Worm (Caenorhabditis elegans) whole organism, mixed stage, embryonic: ENCODE results near the gene D1086.1.
"Not testable (repeated sequence)": the region's sequence is repeated elsewhere in the genome, so short reads cannot be mapped to it uniquely, and the experiment has no call there.

ENCODE experiments used
- nhr-12 ChIP-seq: fragments of 150-350 bp; optimal IDR thresholded peaks from 2 replicates; lab custom pipeline; 2014; ENCODE audit warnings: missing biosample characterization, missing genetic modification characterization
- pha-4 ChIP-seq: fragments of 150-350 bp; optimal IDR thresholded peaks from 2 replicates; lab custom pipeline; 2018; ENCODE audit warnings: missing biosample characterization, missing genetic modification reagents, missing genetic modification characterization
- snpc-4 ChIP-seq: fragments of 150-350 bp; optimal IDR thresholded peaks from 2 replicates; lab custom pipeline; 2014; ENCODE audit warnings: missing biosample characterization, missing genetic modification characterization

- TF ChIP-seq pha-4, nhr-12, snpc-4 (tag; lab: Kevin White, UChicago): not testable (repeated sequence)
Observed at ce11 chrV:14049274-14049673, 49.4 kb upstream of the D1086.1 start, which contains the start of gene F58D12.1.
